Worm (Caenorhabditis elegans) whole organism, L3 larva: ENCODE measurements around the gene srx-84.

Experiments
- R02D3.7 ChIP-seq: fragments of 150-350 bp; optimal IDR thresholded peaks from 2 replicates; lab custom pipeline; 2014; ENCODE audit warnings: missing biosample characterization, missing genetic modification characterization
- ZK546.5 ChIP-seq: sonication (generic microtip); optimal IDR thresholded peaks from 2 replicates; lab custom pipeline; 2017; ENCODE audit warnings: missing biosample characterization, missing genetic modification characterization
- ceh-28 ChIP-seq: fragments of 150-350 bp; optimal IDR thresholded peaks from 2 replicates; lab custom pipeline; 2014; ENCODE audit warnings: missing biosample characterization, missing genetic modification reagents, missing genetic modification characterization
- ceh-82 ChIP-seq: fragments of 150-350 bp; optimal IDR thresholded peaks from 2 replicates; lab custom pipeline; 2014; ENCODE audit warnings: missing biosample characterization, missing genetic modification characterization
- ceh-9 ChIP-seq: sonication (generic microtip); optimal IDR thresholded peaks from 2 replicates; lab custom pipeline; 2018; ENCODE audit warnings: missing biosample characterization, missing genetic modification characterization
- egl-27 ChIP-seq: sonication (generic microtip); optimal IDR thresholded peaks from 4 replicates; lab custom pipeline; 2017; ENCODE audit warnings: missing biosample characterization, missing genetic modification reagents, missing genetic modification characterization
- elt-1 ChIP-seq: fragments of 150-350 bp; optimal IDR thresholded peaks from 2 replicates; lab custom pipeline; 2014; ENCODE audit warnings: missing biosample characterization, missing genetic modification characterization
- elt-2 ChIP-seq: sonication (generic microtip); optimal IDR thresholded peaks from 2 replicates; lab custom pipeline; 2016; ENCODE audit warnings: missing genetic modification reagents, mild to moderate bottlenecking, missing genetic modification characterization, missing compliant biosample characterization
- fkh-10 ChIP-seq: sonication (generic microtip); optimal IDR thresholded peaks from 2 replicates; lab custom pipeline; 2017; ENCODE audit warnings: missing biosample characterization, missing genetic modification reagents, missing genetic modification characterization
- fkh-2 ChIP-seq: fragments of 150-350 bp; optimal IDR thresholded peaks from 2 replicates; lab custom pipeline; 2014; ENCODE audit warnings: missing biosample characterization, missing genetic modification reagents, missing genetic modification characterization
- hmg-11 ChIP-seq: sonication (generic microtip); optimal IDR thresholded peaks from 2 replicates; lab custom pipeline; 2016; ENCODE audit warnings: missing genetic modification characterization, missing compliant biosample characterization
- jun-1 ChIP-seq: fragments of 150-350 bp; optimal IDR thresholded peaks from 2 replicates; lab custom pipeline; 2014; ENCODE audit warnings: missing biosample characterization, missing genetic modification reagents, missing genetic modification characterization
- lin-15B ChIP-seq: fragments of 150-350 bp; optimal IDR thresholded peaks from 2 replicates; lab custom pipeline; 2014; ENCODE audit warnings: missing biosample characterization, missing genetic modification characterization
- lin-39 ChIP-seq: fragments of 150-350 bp; optimal IDR thresholded peaks from 2 replicates; lab custom pipeline; 2018; ENCODE audit warnings: missing biosample characterization, missing genetic modification reagents, missing genetic modification characterization
- lsy-12 ChIP-seq: sonication (generic microtip); optimal IDR thresholded peaks from 2 replicates; lab custom pipeline; 2016; ENCODE audit warnings: mild to moderate bottlenecking, missing genetic modification characterization, missing compliant biosample characterization
- mdl-1 ChIP-seq: fragments of 150-350 bp; optimal IDR thresholded peaks from 2 replicates; lab custom pipeline; 2014; ENCODE audit warnings: missing biosample characterization, missing genetic modification characterization
- mml-1 ChIP-seq: fragments of 150-350 bp; sonication (generic microtip); optimal IDR thresholded peaks from 3 replicates; lab custom pipeline; 2014; ENCODE audit warnings: missing biosample characterization, missing genetic modification characterization
- nfya-1 ChIP-seq: sonication (generic microtip); optimal IDR thresholded peaks from 2 replicates; lab custom pipeline; 2017; ENCODE audit warnings: missing genetic modification characterization, mild to moderate bottlenecking, missing compliant biosample characterization, antibody characterized with exemption, moderate library complexity; ENCODE audit not compliant: insufficient read depth
- nhr-23 ChIP-seq: fragments of 150-350 bp; optimal IDR thresholded peaks from 2 replicates; lab custom pipeline; 2014; ENCODE audit warnings: missing biosample characterization, missing genetic modification reagents, missing genetic modification characterization
- nhr-237 ChIP-seq: fragments of 150-350 bp; optimal IDR thresholded peaks from 2 replicates; lab custom pipeline; 2014; ENCODE audit warnings: missing biosample characterization, missing genetic modification characterization
- nhr-25 ChIP-seq: sonication (generic microtip); optimal IDR thresholded peaks from 2 replicates; lab custom pipeline; 2017; ENCODE audit warnings: missing biosample characterization, missing genetic modification characterization
- nhr-43 ChIP-seq: sonication (generic microtip); optimal IDR thresholded peaks from 2 replicates; lab custom pipeline; 2016; ENCODE audit warnings: mild to moderate bottlenecking, missing genetic modification characterization, missing compliant biosample characterization; ENCODE audit not compliant: poor library complexity, severe bottlenecking
- nhr-76 ChIP-seq: fragments of 150-350 bp; sonication (generic microtip); optimal IDR thresholded peaks from 5 replicates; lab custom pipeline; 2014; ENCODE audit warnings: missing biosample characterization, missing genetic modification characterization
- nhr-77 ChIP-seq: fragments of 150-350 bp; optimal IDR thresholded peaks from 2 replicates; lab custom pipeline; 2014; ENCODE audit warnings: missing biosample characterization, missing genetic modification characterization
- pha-4 ChIP-seq: fragments of 150-350 bp; optimal IDR thresholded peaks from 2 replicates; lab custom pipeline; 2014; ENCODE audit warnings: missing biosample characterization, missing genetic modification reagents, missing genetic modification characterization
- pqm-1 ChIP-seq: fragments of 150-350 bp; optimal IDR thresholded peaks from 2 replicates; lab custom pipeline; 2017; ENCODE audit warnings: missing biosample characterization, missing genetic modification characterization, inconsistent platforms
- sea-2 ChIP-seq: fragments of 150-350 bp; sonication (generic microtip); optimal IDR thresholded peaks from 4 replicates; lab custom pipeline; 2014; ENCODE audit warnings: missing biosample characterization, missing genetic modification reagents, missing genetic modification characterization
- skn-1 ChIP-seq: fragments of 150-350 bp; optimal IDR thresholded peaks from 2 replicates; lab custom pipeline; 2014; ENCODE audit warnings: missing biosample characterization, missing genetic modification characterization
- snpc-4 ChIP-seq: fragments of 150-350 bp; optimal IDR thresholded peaks from 2 replicates; lab custom pipeline; 2014; ENCODE audit warnings: missing biosample characterization, missing genetic modification characterization
- tbx-2 ChIP-seq: sonication (generic microtip); optimal IDR thresholded peaks from 2 replicates; lab custom pipeline; 2016; ENCODE audit warnings: mild to moderate bottlenecking, missing genetic modification characterization, missing compliant biosample characterization
- unc-62 ChIP-seq: fragments of 150-350 bp; sonication (generic microtip); optimal IDR thresholded peaks from 4 replicates; lab custom pipeline; 2014; ENCODE audit warnings: missing biosample characterization, missing genetic modification reagents, missing genetic modification characterization
- zag-1 ChIP-seq: fragments of 150-350 bp; optimal IDR thresholded peaks from 2 replicates; lab custom pipeline; 2014; ENCODE audit warnings: missing biosample characterization, missing genetic modification characterization
- ztf-11 ChIP-seq: fragments of 150-350 bp; optimal IDR thresholded peaks from 2 replicates; lab custom pipeline; 2014; ENCODE audit warnings: missing biosample characterization, missing genetic modification characterization
- ztf-4 ChIP-seq: fragments of 150-350 bp; optimal IDR thresholded peaks from 2 replicates; lab custom pipeline; 2014; ENCODE audit warnings: missing biosample characterization, missing genetic modification characterization

The srx-84 gene

ce11 chrV:11604484-11604883, 5.6 kb downstream of the srx-84 start, which contains the start of gene dhs-20:
Gene dhs-20, minus strand, starts transcription at chrV:11604563.
- TF ChIP-seq elt-2 (tag; lab: Kevin White, UChicago) (peak; percentile 76), pqm-1 (tag; lab: Kevin White, UChicago) (peak; percentile 77), pha-4 (tag; lab: Kevin White, UChicago) (peak; percentile 47), nhr-77 (no peak), nhr-237 (tag; lab: Kevin White, UChicago) (no peak), fkh-2 (no peak), nhr-23 (no peak)

ce11 chrV:11605227-11605626, 6.3 kb downstream of the srx-84 start:
- no peak for TF ChIP-seq egl-27 (tag; lab: Kevin White, UChicago)
- no peak for TF ChIP-seq sea-2
- peak; percentile 91 for TF ChIP-seq pha-4 (tag; lab: Kevin White, UChicago)
- TF ChIP-seq skn-1, result no peak
- TF ChIP-seq, all 47 proteins: peak for 1

ce11 chrV:11606424-11606823, 7.5 kb downstream of the srx-84 start, which contains the start of gene idpp-16:
Gene idpp-16, minus strand, starts transcription at chrV:11606524.
- peak; percentile 74 for TF ChIP-seq pha-4 (tag; lab: Kevin White, UChicago)
- TF ChIP-seq mml-1, result no peak

DNA sequence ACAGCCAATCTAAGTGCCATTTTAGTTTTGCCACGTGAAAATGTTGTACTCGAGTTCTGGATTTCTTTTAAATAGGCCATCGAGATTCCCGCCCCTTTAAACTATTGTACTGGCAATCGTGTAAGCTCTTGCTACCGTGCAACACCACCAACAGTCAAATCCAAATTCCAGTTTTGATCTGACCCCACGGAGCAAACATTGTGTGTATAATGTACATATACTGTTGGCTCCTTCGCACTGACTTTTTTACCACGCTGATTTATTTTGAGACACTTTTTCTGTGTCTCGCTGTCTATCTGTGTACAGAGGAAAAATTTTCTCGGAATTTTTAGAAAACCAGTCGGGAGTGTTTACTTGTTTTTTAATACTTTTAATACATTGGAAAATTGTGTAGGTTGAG, 11.1 kb downstream of the srx-84 start, which contains the start of gene piit-1:
TSS of gene piit-1 (minus strand) at position 101 of the 400 bp plus-strand sequence.
- TF ChIP-seq pha-4 (tag; lab: Kevin White, UChicago) (peak; percentile 32), nhr-77 (no peak)

DNA sequence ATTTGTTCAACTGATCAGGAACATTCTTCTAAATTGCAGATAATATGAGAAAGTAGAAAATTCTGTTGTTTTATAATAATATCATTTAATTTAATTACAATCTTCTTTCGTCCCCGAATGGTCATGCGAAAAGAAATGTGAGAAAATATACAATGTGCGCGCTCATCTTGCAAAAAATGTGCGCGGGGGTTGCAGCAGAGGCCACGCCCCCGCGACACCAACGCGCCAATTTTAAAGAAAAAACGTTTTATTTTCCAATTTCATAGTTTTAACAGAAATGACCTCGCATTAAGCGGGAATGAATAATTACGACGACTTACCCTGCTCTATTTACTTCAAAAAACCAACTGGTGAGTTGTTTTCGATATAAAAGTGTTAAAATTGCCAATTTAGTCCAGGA, 11.6 kb downstream of the srx-84 start, which contains the start of gene sas-5:
TSS of gene sas-5 (plus strand) at position 257 of the 400 bp plus-strand sequence.
- TF ChIP-seq nhr-23 (peak; percentile 73), nhr-76 (tag; lab: Kevin White, UChicago) (peak; percentile 59), ceh-9 (no peak), hmg-11 (tag; lab: Kevin White, UChicago) (peak; percentile 89), ztf-11 (peak; percentile 29), elt-2 (tag; lab: Kevin White, UChicago) (peak; percentile 59), unc-62 (GFP tag; lab: Kevin White, UChicago) (no peak), ceh-82 (peak; percentile 83), jun-1 (tag; lab: Kevin White, UChicago) (peak; percentile 5), lin-15B (tag; lab: Kevin White, UChicago) (peak; percentile 64), lin-39 (tag; lab: Kevin White, UChicago) (peak; percentile 54), fkh-10 (no peak), nfya-1 (tag; lab: Kevin White, UChicago) (peak; percentile 65), tbx-2 (tag; lab: Kevin White, UChicago) (peak; percentile 49), ceh-28 (tag; lab: Kevin White, UChicago) (peak; percentile 40), mdl-1 (tag; lab: Kevin White, UChicago) (no peak), elt-1 (no peak), lsy-12 (peak; percentile 47), ztf-4 (tag; lab: Kevin White, UChicago) (no peak), nhr-43 (peak; percentile 81), nhr-25 (peak; percentile 56), egl-27 (tag; lab: Kevin White, UChicago) (no peak), mml-1 (no peak), R02D3.7 (peak; percentile 56), snpc-4 (tag; lab: Kevin White, UChicago) (peak; percentile 72), zag-1 (tag; lab: Kevin White, UChicago) (no peak), ZK546.5 (tag; lab: Kevin White, UChicago) (no peak)

DNA sequence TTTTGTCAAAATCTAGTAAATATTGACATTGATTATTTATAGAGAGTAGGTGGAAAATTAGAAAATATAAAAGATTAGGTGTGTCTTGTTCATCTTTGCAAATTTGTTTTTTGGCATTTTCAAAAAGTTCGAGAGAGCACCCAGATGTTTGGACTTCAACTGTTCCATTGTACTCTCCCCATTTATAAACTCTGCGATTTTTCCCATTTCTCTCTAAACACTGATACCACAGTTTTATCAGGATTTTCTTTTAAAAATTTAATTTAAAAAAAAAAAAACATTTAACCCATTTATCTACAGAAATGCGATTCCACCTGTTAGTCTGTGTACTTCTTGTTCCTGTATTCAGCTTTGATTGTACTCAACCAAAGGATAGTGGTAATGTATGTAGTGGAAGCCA, 14.1 kb downstream of the srx-84 start, which contains the start of gene tag-290:
TSS of gene tag-290 (plus strand) at position 301 of the 400 bp plus-strand sequence.
- peak; percentile 74 for TF ChIP-seq pha-4 (tag; lab: Kevin White, UChicago)
- TF ChIP-seq hmg-11 (tag; lab: Kevin White, UChicago), result no peak
- TF ChIP-seq, all 47 proteins: peak for 1
